Fruit fly (Drosophila melanogaster) whole organism, pupa: ENCODE measurements around the gene RpS30.

ENCODE experiments used
- CG10348 ChIP-seq: fragments of 200-800 bp; sonication (Bioruptor generic); IDR thresholded peaks from 2 replicates; pipeline ENCODE4 v1.3.6; 2022; ENCODE audit warnings: missing biosample characterization, missing genetic modification characterization
- CG12605 ChIP-seq: fragments of 200-800 bp; sonication (Bioruptor generic); IDR thresholded peaks from 2 replicates; pipeline ENCODE4 v1.3.6; 2022; ENCODE audit warnings: missing biosample characterization, missing genetic modification characterization
- CG15710 ChIP-seq: fragments of 200-800 bp; sonication (Bioruptor generic); optimal IDR thresholded peaks from 2 replicates; lab custom pipeline; 2018; ENCODE audit warnings: missing biosample characterization, mild to moderate bottlenecking, missing genetic modification characterization, moderate library complexity
- CG17806 ChIP-seq: fragments of 200-800 bp; sonication (Bioruptor generic); optimal IDR thresholded peaks from 2 replicates; lab custom pipeline; 2018; ENCODE audit warnings: missing biosample characterization, mild to moderate bottlenecking, missing genetic modification characterization, moderate library complexity
- CG32121 ChIP-seq: fragments of 200-800 bp; sonication (Bioruptor generic); IDR thresholded peaks from 2 replicates; pipeline ENCODE4 v1.3.6; 2022; ENCODE audit warnings: missing biosample characterization, missing genetic modification characterization
- CG34367 ChIP-seq: fragments of 200-800 bp; sonication (Bioruptor generic); optimal IDR thresholded peaks from 2 replicates; lab custom pipeline; 2018; ENCODE audit warnings: missing biosample characterization, mild to moderate bottlenecking, missing genetic modification characterization
- D1 ChIP-seq: fragments of 200-800 bp; sonication (Bioruptor generic); optimal IDR thresholded peaks from 2 replicates; lab custom pipeline; 2018; ENCODE audit warnings: missing biosample characterization, mild to moderate bottlenecking, missing genetic modification characterization, moderate library complexity
- Pif1A ChIP-seq: fragments of 200-800 bp; sonication (Bioruptor generic); optimal IDR thresholded peaks from 3 replicates; lab custom pipeline; 2016; ENCODE audit warnings: missing biosample characterization, missing genetic modification characterization
- Snoo ChIP-seq: fragments of 200-800 bp; sonication (Bioruptor generic); optimal IDR thresholded peaks from 3 replicates; lab custom pipeline; 2017; ENCODE audit warnings: missing biosample characterization, mild to moderate bottlenecking, missing genetic modification characterization, inconsistent platforms
- fd96Ca ChIP-seq: fragments of 200-800 bp; sonication (Bioruptor generic); IDR thresholded peaks from 3 replicates; pipeline ENCODE4 v1.3.6; 2022; ENCODE audit warnings: missing biosample characterization, missing genetic modification characterization

DNA sequence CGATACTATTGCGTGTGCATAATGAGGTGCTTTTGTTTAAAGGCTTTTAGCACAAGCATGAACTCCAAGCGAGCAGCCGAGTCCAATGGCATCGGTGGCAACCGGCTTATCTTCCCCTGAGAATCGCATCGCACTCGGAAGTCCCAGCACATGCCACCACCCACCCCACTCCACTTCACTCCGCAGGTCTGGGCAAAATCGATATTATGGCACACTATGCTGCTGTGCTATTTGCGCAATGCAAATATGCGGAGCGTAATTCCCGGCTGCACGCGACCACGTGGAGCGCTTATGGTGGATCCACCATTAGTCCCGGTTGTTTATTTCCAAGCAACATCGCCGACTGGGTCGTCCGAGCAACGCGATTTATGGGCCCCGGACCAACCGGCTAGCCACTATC, 32.1 kb upstream of the RpS30 start:
- no peak for TF ChIP-seq fd96Ca (GFP tag; lab: Robert Waterston, UW)
- no peak for TF ChIP-seq Pif1A (GFP tag; lab: Kevin White, UChicago)
- TF ChIP-seq D1 (tag; lab: Kevin White, UChicago): no peak
- TF ChIP-seq CG17806: no peak
- TF ChIP-seq CG32121 (GFP tag; lab: Robert Waterston, UW): no peak
- no peak for TF ChIP-seq CG15710 (tag; lab: Kevin White, UChicago)
- no peak for TF ChIP-seq CG10348
- TF ChIP-seq CG34367: no peak
- TF ChIP-seq Snoo (tag; lab: Kevin White, UChicago): no peak
- no peak for TF ChIP-seq CG12605 (GFP tag; lab: Robert Waterston, UW)
